Fruit fly (Drosophila melanogaster) whole organism, embryonic: ENCODE results near the gene spz3.

Experiments
- BtbVII ChIP-seq: fragments of 200-800 bp; sonication (Bioruptor generic); optimal IDR thresholded peaks from 3 replicates; lab custom pipeline; 2017; ENCODE audit warnings: missing biosample characterization, mild to moderate bottlenecking, missing genetic modification characterization
- CG10431 ChIP-seq: fragments of 200-800 bp; sonication (Bioruptor generic); optimal IDR thresholded peaks from 3 replicates; lab custom pipeline; 2018; ENCODE audit warnings: missing biosample characterization, mild to moderate bottlenecking, missing genetic modification characterization
- CG15269 ChIP-seq: fragments of 200-800 bp; sonication (Bioruptor generic); optimal IDR thresholded peaks from 2 replicates; lab custom pipeline; 2018; ENCODE audit warnings: missing biosample characterization, mild to moderate bottlenecking, missing genetic modification characterization, moderate library complexity
- CG1529 ChIP-seq: fragments of 200-800 bp; sonication (Bioruptor generic); optimal IDR thresholded peaks from 3 replicates; lab custom pipeline; 2018; ENCODE audit warnings: missing biosample characterization, missing genetic modification characterization
- CG17186 ChIP-seq: fragments of 200-800 bp; sonication (Bioruptor generic); optimal IDR thresholded peaks from 3 replicates; lab custom pipeline; 2017; ENCODE audit warnings: missing biosample characterization, missing genetic modification reagents, missing genetic modification characterization
- CG18476 ChIP-seq: fragments of 200-800 bp; sonication (Bioruptor generic); optimal IDR thresholded peaks from 2 replicates; lab custom pipeline; 2016; ENCODE audit warnings: missing biosample characterization, mild to moderate bottlenecking, missing genetic modification characterization
- CG2116 ChIP-seq: fragments of 200-800 bp; sonication (Bioruptor generic); optimal IDR thresholded peaks from 3 replicates; lab custom pipeline; 2018; ENCODE audit warnings: missing biosample characterization, mild to moderate bottlenecking, missing genetic modification characterization
- CG2129 ChIP-seq: fragments of 200-800 bp; sonication (Bioruptor generic); IDR thresholded peaks from 2 replicates; pipeline ENCODE4 v1.3.6; 2022; ENCODE audit warnings: missing biosample characterization, missing genetic modification characterization; ENCODE audit not compliant: partially characterized antibody
- CG2889 ChIP-seq: fragments of 200-800 bp; sonication (Bioruptor generic); IDR thresholded peaks from 3 replicates; pipeline ENCODE4 v1.3.6; 2022; ENCODE audit warnings: missing biosample characterization, missing genetic modification characterization
- CG32532 ChIP-seq: fragments of 200-800 bp; sonication (Bioruptor generic); IDR thresholded peaks from 2 replicates; pipeline ENCODE4 v1.3.6; 2022; ENCODE audit warnings: missing biosample characterization, missing genetic modification characterization
- CG32767 ChIP-seq: fragments of 200-800 bp; sonication (Bioruptor generic); IDR thresholded peaks from 2 replicates; pipeline ENCODE4 v1.3.6; 2022; ENCODE audit warnings: missing biosample characterization, missing genetic modification characterization
- CG3281 ChIP-seq: fragments of 200-800 bp; sonication (Bioruptor generic); optimal IDR thresholded peaks from 3 replicates; lab custom pipeline; 2017; ENCODE audit warnings: missing biosample characterization, mild to moderate bottlenecking, missing genetic modification characterization
- CG34376 ChIP-seq: fragments of 200-800 bp; sonication (Bioruptor generic); optimal IDR thresholded peaks from 2 replicates; lab custom pipeline; 2018; ENCODE audit warnings: missing biosample characterization, mild to moderate bottlenecking, missing genetic modification characterization
- CG4820 ChIP-seq: fragments of 200-800 bp; sonication (Bioruptor generic); optimal IDR thresholded peaks from 3 replicates; lab custom pipeline; 2016; ENCODE audit warnings: missing biosample characterization, missing genetic modification characterization
- CG6689 ChIP-seq: fragments of 200-800 bp; sonication (Bioruptor generic); IDR thresholded peaks from 2 replicates; pipeline ENCODE4 v1.3.6; 2022; ENCODE audit warnings: missing biosample characterization, missing genetic modification characterization
- CG7271 ChIP-seq: fragments of 200-800 bp; sonication (Bioruptor generic); optimal IDR thresholded peaks from 2 replicates; lab custom pipeline; 2018; ENCODE audit warnings: missing biosample characterization, mild to moderate bottlenecking, missing genetic modification characterization, moderate library complexity
- CG7357 ChIP-seq: fragments of 200-800 bp; sonication (Bioruptor generic); IDR thresholded peaks from 3 replicates; pipeline ENCODE4 v1.3.6; 2022; ENCODE audit warnings: missing biosample characterization, missing genetic modification characterization
- CG8388 ChIP-seq: fragments of 200-800 bp; sonication (Bioruptor generic); optimal IDR thresholded peaks from 2 replicates; lab custom pipeline; 2019; ENCODE audit warnings: missing biosample characterization, mild to moderate bottlenecking, missing genetic modification characterization, moderate library complexity
- CG8924 ChIP-seq: fragments of 200-800 bp; optimal IDR thresholded peaks from 3 replicates; lab custom pipeline; 2019; ENCODE audit warnings: missing biosample characterization, mild to moderate bottlenecking, missing genetic modification characterization, moderate library complexity
- CG8944 ChIP-seq: fragments of 200-800 bp; sonication (Bioruptor generic); optimal IDR thresholded peaks from 3 replicates; lab custom pipeline; 2016; ENCODE audit warnings: missing biosample characterization, missing genetic modification characterization
- CTCF ChIP-seq: fragments of 200-800 bp; sonication (Bioruptor generic); optimal IDR thresholded peaks from 2 replicates; lab custom pipeline; 2017; ENCODE audit warnings: missing biosample characterization, mild to moderate bottlenecking, missing genetic modification characterization, moderate library complexity
- Camta ChIP-seq: fragments of 200-800 bp; sonication (Bioruptor generic); optimal IDR thresholded peaks from 2 replicates; lab custom pipeline; 2016; ENCODE audit warnings: missing biosample characterization, missing genetic modification characterization
- CoRest ChIP-seq: fragments of 200-800 bp; sonication (Bioruptor generic); optimal IDR thresholded peaks from 3 replicates; lab custom pipeline; 2018; ENCODE audit warnings: missing biosample characterization, mild to moderate bottlenecking, missing genetic modification characterization, moderate library complexity
- D ChIP-seq, 2 experiments: fragments of 200-800 bp in 1 of 2; fragments of >200 bp in 1 of 2; sonication (Bioruptor generic) in 1 of 2; optimal IDR thresholded peaks; 2 replicates in 1 of 2; 3 replicates in 1 of 2; lab custom pipeline; 2017; ENCODE audit warnings: mild to moderate bottlenecking in 1 of 2, missing biosample characterization in 1 of 2, missing genetic modification characterization in 1 of 2, missing genetic modification reagents in 1 of 2
- Dip2 ChIP-seq: fragments of 200-800 bp; sonication (Bioruptor generic); IDR thresholded peaks from 2 replicates; pipeline ENCODE4 v1.3.6; 2022; ENCODE audit warnings: missing biosample characterization, missing genetic modification characterization
- Hand ChIP-seq: fragments of 200-800 bp; sonication (Bioruptor generic); optimal IDR thresholded peaks from 2 replicates; lab custom pipeline; 2017; ENCODE audit warnings: mild to moderate bottlenecking, missing biosample characterization, missing genetic modification reagents, missing genetic modification characterization
- Hmr ChIP-seq: fragments of 200-800 bp; sonication (Bioruptor generic); optimal IDR thresholded peaks from 3 replicates; lab custom pipeline; 2017; ENCODE audit warnings: mild to moderate bottlenecking, missing biosample characterization, missing genetic modification reagents, missing genetic modification characterization
- NFAT ChIP-seq: fragments of 200-800 bp; sonication (Bioruptor generic); IDR thresholded peaks from 2 replicates; pipeline ENCODE4 v1.3.6; 2022; ENCODE audit warnings: missing biosample characterization, missing genetic modification characterization
- Pdp1 ChIP-seq, 2 experiments: fragments of 200-800 bp; sonication (Bioruptor generic); optimal IDR thresholded peaks; 3 replicates each; lab custom pipeline; 2016; ENCODE audit warnings: missing biosample characterization in 2 of 2, missing genetic modification characterization in 2 of 2, mild to moderate bottlenecking in 1 of 2, moderate library complexity in 1 of 2
- Ptx1 ChIP-seq: fragments of 200-800 bp; sonication (Bioruptor generic); IDR thresholded peaks from 2 replicates; pipeline ENCODE4 v1.3.6; 2022; ENCODE audit warnings: missing biosample characterization, missing genetic modification characterization
- Taf1 ChIP-seq: fragments of 200-800 bp; sonication (Bioruptor generic); IDR thresholded peaks from 2 replicates; pipeline ENCODE4 v1.3.6; 2022; ENCODE audit warnings: missing biosample characterization, missing genetic modification characterization
- ase ChIP-seq: fragments of 200-800 bp; sonication (Bioruptor generic); IDR thresholded peaks from 3 replicates; pipeline ENCODE4 v1.3.6; 2022; ENCODE audit warnings: missing biosample characterization, missing genetic modification characterization
- ash1 ChIP-seq: fragments of 200-800 bp; sonication (Bioruptor generic); optimal IDR thresholded peaks from 2 replicates; lab custom pipeline; 2018; ENCODE audit warnings: missing biosample characterization, mild to moderate bottlenecking, missing genetic modification characterization
- az2 ChIP-seq: fragments of 200-800 bp; sonication (Bioruptor generic); optimal IDR thresholded peaks from 3 replicates; lab custom pipeline; 2016; ENCODE audit warnings: missing biosample characterization, missing genetic modification characterization
- btn ChIP-seq: fragments of 200-800 bp; sonication (Bioruptor generic); optimal IDR thresholded peaks from 2 replicates; lab custom pipeline; 2016; ENCODE audit warnings: missing biosample characterization, missing genetic modification characterization
- cg ChIP-seq: fragments of 200-800 bp; sonication (Bioruptor generic); optimal IDR thresholded peaks from 3 replicates; lab custom pipeline; 2019; ENCODE audit warnings: missing biosample characterization, mild to moderate bottlenecking, missing genetic modification characterization, moderate library complexity
- emc ChIP-seq: fragments of 200-800 bp; sonication (Bioruptor generic); optimal IDR thresholded peaks from 2 replicates; lab custom pipeline; 2016; ENCODE audit warnings: missing biosample characterization, missing genetic modification characterization
- esg ChIP-seq: fragments of 200-800 bp; sonication (Bioruptor generic); conservative IDR thresholded peaks from 2 replicates; pipeline ENCODE4 v1.3.6; 2022; ENCODE audit warnings: missing biosample characterization, missing genetic modification characterization
- fu2 ChIP-seq: fragments of 200-800 bp; sonication (Bioruptor generic); optimal IDR thresholded peaks from 2 replicates; lab custom pipeline; 2016; ENCODE audit warnings: missing biosample characterization, missing genetic modification characterization
- hbn ChIP-seq: fragments of 200-800 bp; sonication (Bioruptor generic); IDR thresholded peaks from 2 replicates; pipeline ENCODE4 v1.3.6; 2022; ENCODE audit warnings: missing biosample characterization, missing genetic modification characterization; ENCODE audit not compliant: partially characterized antibody
- maf-S ChIP-seq: fragments of 200-800 bp; sonication (Bioruptor generic); optimal IDR thresholded peaks from 2 replicates; lab custom pipeline; 2016; ENCODE audit warnings: missing biosample characterization, missing genetic modification characterization
- mld ChIP-seq: fragments of 200-800 bp; sonication (Bioruptor generic); IDR thresholded peaks from 3 replicates; pipeline ENCODE4 v1.3.6; 2022; ENCODE audit warnings: missing biosample characterization, missing genetic modification characterization; ENCODE audit not compliant: partially characterized antibody
- psq ChIP-seq: fragments of 200-800 bp; sonication (Bioruptor generic); optimal IDR thresholded peaks from 2 replicates; lab custom pipeline; 2017; ENCODE audit warnings: missing biosample characterization, missing genetic modification characterization
- pzg ChIP-seq: fragments of 200-800 bp; sonication (Bioruptor generic); optimal IDR thresholded peaks from 3 replicates; lab custom pipeline; 2018; ENCODE audit warnings: missing biosample characterization, mild to moderate bottlenecking, missing genetic modification characterization, moderate library complexity
- sd ChIP-seq: fragments of 200-800 bp; sonication (Bioruptor generic); optimal IDR thresholded peaks from 3 replicates; lab custom pipeline; 2018; ENCODE audit warnings: missing biosample characterization, mild to moderate bottlenecking, missing genetic modification characterization, moderate library complexity
- tap ChIP-seq: fragments of 200-800 bp; optimal IDR thresholded peaks from 3 replicates; lab custom pipeline; 2019; ENCODE audit warnings: missing biosample characterization, mild to moderate bottlenecking, missing genetic modification characterization, moderate library complexity
- tna ChIP-seq: fragments of 200-800 bp; sonication (Bioruptor generic); IDR thresholded peaks from 2 replicates; pipeline ENCODE4 v1.3.6; 2022; ENCODE audit warnings: missing biosample characterization, missing genetic modification characterization; ENCODE audit not compliant: partially characterized antibody
- tx ChIP-seq: fragments of 200-800 bp; sonication (Bioruptor generic); optimal IDR thresholded peaks from 2 replicates; lab custom pipeline; 2016; ENCODE audit warnings: missing biosample characterization, missing genetic modification characterization
- zen2 ChIP-seq: fragments of 200-800 bp; sonication (Bioruptor generic); IDR thresholded peaks from 3 replicates; pipeline ENCODE4 v1.3.6; 2022; ENCODE audit warnings: missing biosample characterization, missing genetic modification characterization; ENCODE audit not compliant: partially characterized antibody
- zfh1 ChIP-seq: fragments of 200-800 bp; sonication (Bioruptor generic); IDR thresholded peaks from 3 replicates; pipeline ENCODE4 v1.3.6; 2022; ENCODE audit warnings: missing biosample characterization, missing genetic modification characterization

spz3 gene

DNA sequence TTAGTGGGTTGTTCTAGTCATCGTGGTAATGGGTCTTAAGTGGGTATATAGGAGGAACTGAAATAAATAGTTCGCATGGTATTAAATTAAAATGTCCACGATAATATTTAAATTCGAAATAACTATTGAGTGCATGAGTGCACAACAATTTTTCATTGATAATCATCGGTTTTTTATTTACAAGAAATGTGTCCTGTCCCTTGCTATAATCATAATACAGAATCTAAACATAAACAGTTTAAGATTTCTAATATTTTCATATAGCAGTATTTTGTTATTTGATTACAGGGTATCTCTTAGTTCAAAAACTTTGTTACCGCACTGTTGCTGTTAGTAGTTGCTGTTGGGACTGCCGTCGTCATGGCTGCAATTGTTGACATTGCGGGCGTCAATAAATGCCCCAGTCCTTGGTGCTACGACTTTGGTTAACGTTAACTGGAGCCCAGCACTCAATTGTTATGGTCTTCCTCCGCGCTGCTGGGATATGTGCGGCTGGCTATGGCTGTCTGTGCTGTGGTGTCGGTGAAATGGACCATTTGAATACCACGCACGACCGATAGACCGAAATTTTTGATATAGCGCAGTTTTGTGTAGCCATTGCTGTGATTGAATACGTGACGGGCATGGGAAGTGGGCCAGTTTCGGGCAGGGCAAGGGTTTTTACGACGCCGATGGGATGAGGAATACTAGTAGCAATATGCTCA lies 7.4 kb downstream of the spz3 start (continued):
- TF ChIP-seq CG3281 (peak; percentile 67), Pdp1 (GFP tag; optimal IDR thresholded peaks at IDR 0.05; lab: Kevin White, UChicago) (peak; percentile 6 to 25), mld (GFP tag; lab: Robert Waterston, UW) (no peak), CTCF (no peak), CG7357 (GFP tag; lab: Robert Waterston, UW) (0 out of 3 replicates have a peak, but pooled peaks have one; percentile 38), CG6689 (GFP tag; lab: Robert Waterston, UW) (0 out of 2 replicates have a peak, but pooled peaks have one; percentile 6), ase (GFP tag; lab: Robert Waterston, UW) (no peak), maf-S (GFP tag; lab: Kevin White, UChicago) (no peak), CG8924 (peak; percentile 65), CG18476 (GFP tag; lab: Kevin White, UChicago) (no peak), ash1 (GFP tag; lab: Kevin White, UChicago) (no peak), az2 (GFP tag; lab: Kevin White, UChicago) (no peak), zfh1 (GFP tag; lab: Robert Waterston, UW) (no peak), esg (no peak), cg (no peak), CG2116 (GFP tag; lab: Kevin White, UChicago) (no peak), Hand (GFP tag; lab: Kevin White, UChicago) (peak; percentile 66), CG10431 (GFP tag; lab: Kevin White, UChicago) (no peak), CG2129 (no peak), CG32532 (peak; percentile 42; the same call in 1 of the 2 replicates), CG8388 (GFP tag; lab: Kevin White, UChicago) (no peak), CG15269 (tag; lab: Kevin White, UChicago) (peak; percentile 73), psq (GFP tag; lab: Kevin White, UChicago) (no peak), pzg (GFP tag; lab: Kevin White, UChicago) (no peak), D (optimal IDR thresholded peaks at IDR 0.05; lab: Kevin White, UChicago) (no peak), D (GFP tag; optimal IDR thresholded peaks at IDR 0.05; lab: Kevin White, UChicago) (peak; percentile 17), CG4820 (GFP tag; lab: Kevin White, UChicago) (no peak), CG1529 (GFP tag; lab: Kevin White, UChicago) (no peak), fu2 (GFP tag; lab: Kevin White, UChicago) (no peak), NFAT (no peak), emc (no peak), CG17186 (GFP tag; lab: Kevin White, UChicago) (no peak), CG8944 (GFP tag; lab: Kevin White, UChicago) (no peak), CG32767 (GFP tag; lab: Robert Waterston, UW) (no peak), hbn (no peak), Ptx1 (GFP tag; lab: Robert Waterston, UW) (peak; percentile 57), tna (GFP tag; lab: Robert Waterston, UW) (no peak), CG34376 (no peak), Taf1 (GFP tag; lab: Robert Waterston, UW) (no peak), Camta (GFP tag; lab: Kevin White, UChicago) (no peak), BtbVII (peak; percentile 57), CG2889 (GFP tag; lab: Robert Waterston, UW) (no peak), Hmr (GFP tag; lab: Kevin White, UChicago) (peak; percentile 78), tx (GFP tag; lab: Kevin White, UChicago) (no peak), zen2 (GFP tag; lab: Robert Waterston, UW) (no peak), CoRest (tag; lab: Kevin White, UChicago) (peak; percentile 71), Dip2 (GFP tag; lab: Robert Waterston, UW) (no peak), CG7271 (tag; lab: Kevin White, UChicago) (no peak), tap (tag; lab: Kevin White, UChicago) (no peak), btn (GFP tag; lab: Kevin White, UChicago) (no peak), sd (tag; lab: Kevin White, UChicago) (no peak)
